Worm (Caenorhabditis elegans) whole organism, L1 larva: Measurements from ENCODE around the gene fbxc-48.

ENCODE experiments used
- C04F5.9 ChIP-seq: sonication (generic microtip); optimal IDR thresholded peaks from 2 replicates; lab custom pipeline; 2016; ENCODE audit warnings: missing genetic modification characterization, missing compliant biosample characterization
- egl-27 ChIP-seq, 2 experiments: fragments of 150-350 bp in 1 of 2; sonication (generic microtip); optimal IDR thresholded peaks; 3 replicates each; lab custom pipeline; 2017 to 2018; ENCODE audit warnings: missing biosample characterization in 2 of 2, missing genetic modification characterization in 2 of 2, missing genetic modification reagents in 2 of 2

DNA sequence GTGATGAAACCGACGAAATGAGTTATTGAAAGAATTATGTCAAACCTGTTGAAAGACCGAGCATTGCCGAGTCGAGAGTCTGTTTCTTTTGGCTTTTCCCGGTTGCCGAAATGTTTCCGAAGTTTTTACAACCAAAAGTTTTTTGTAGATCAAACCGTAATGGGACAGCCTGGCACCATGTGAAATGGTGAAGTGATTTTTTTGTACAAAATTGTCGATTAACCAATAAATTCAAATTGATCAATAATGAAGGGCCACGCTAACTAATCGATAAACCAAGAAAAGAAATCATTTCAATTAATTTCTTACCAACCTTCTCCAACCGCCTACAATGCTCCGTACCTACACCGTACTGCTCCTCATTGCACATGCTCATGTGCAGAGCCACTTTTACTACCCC lies 49.2 kb downstream of the fbxc-48 start, which contains the start of gene T02H6.3:
- TF ChIP-seq egl-27 (tag; optimal IDR thresholded peaks at IDR 0.05; lab: Kevin White, UChicago) (no peak), C04F5.9 (tag; lab: Kevin White, UChicago) (no peak)
